Fruit fly (Drosophila melanogaster): ENCODE measurements around the gene lovit.

- TF ChIP-seq Pif1A (GFP tag; optimal IDR thresholded peaks at IDR 0.05): no peak
- TF ChIP-seq rn (GFP tag; IDR thresholded peaks at IDR 0.05): no peak
- no peak for TF ChIP-seq CG13204 (GFP tag; optimal IDR thresholded peaks at IDR 0.05)
- TF ChIP-seq fd96Ca (GFP tag; IDR thresholded peaks at IDR 0.05): no peak
- no peak for TF ChIP-seq gl (tag; optimal IDR thresholded peaks at IDR 0.05)
- TF ChIP-seq CG17806 (tag; optimal IDR thresholded peaks at IDR 0.05): no peak
Observed at dm6 chr3L:25229896-25230295, 440.9 kb downstream of the lovit start.

Data from whole organism, pupa.